Worm (Caenorhabditis elegans) whole organism, mixed stage, embryonic: ENCODE measurements around the gene C14E2.4.

Experiments
- bed-3 ChIP-seq: fragments of 200-800 bp; sonication (Bioruptor generic); optimal IDR thresholded peaks from 3 replicates; lab custom pipeline; 2018; ENCODE audit warnings: mild to moderate bottlenecking, missing genetic modification characterization, moderate library complexity, missing compliant biosample characterization
- blmp-1 ChIP-seq: fragments of 150-350 bp; optimal IDR thresholded peaks from 2 replicates; lab custom pipeline; 2014; ENCODE audit warnings: missing biosample characterization, missing genetic modification characterization
- ceh-39 ChIP-seq: fragments of 150-350 bp; optimal IDR thresholded peaks from 2 replicates; lab custom pipeline; 2014; ENCODE audit warnings: missing biosample characterization, missing genetic modification characterization
- ceh-43 ChIP-seq: fragments of 200-800 bp; sonication (Bioruptor generic); optimal IDR thresholded peaks from 2 replicates; lab custom pipeline; 2018; ENCODE audit warnings: mild to moderate bottlenecking, missing genetic modification characterization, moderate library complexity, missing compliant biosample characterization
- ceh-83 ChIP-seq: fragments of 200-800 bp; sonication (Bioruptor generic); optimal IDR thresholded peaks from 2 replicates; lab custom pipeline; 2018; ENCODE audit warnings: mild to moderate bottlenecking, missing genetic modification characterization, missing compliant biosample characterization
- ces-1 ChIP-seq: fragments of 150-350 bp; optimal IDR thresholded peaks from 2 replicates; lab custom pipeline; 2014; ENCODE audit warnings: missing biosample characterization, missing genetic modification reagents, missing genetic modification characterization
- cnd-1 ChIP-seq: fragments of 200-800 bp; sonication (Bioruptor generic); optimal IDR thresholded peaks from 2 replicates; lab custom pipeline; 2018; ENCODE audit warnings: mild to moderate bottlenecking, missing genetic modification characterization, missing compliant biosample characterization
- drap-1 ChIP-seq: fragments of 200-800 bp; sonication (Bioruptor generic); optimal IDR thresholded peaks from 3 replicates; lab custom pipeline; 2018; ENCODE audit warnings: mild to moderate bottlenecking, missing genetic modification characterization, missing compliant biosample characterization
- elt-1 ChIP-seq: sonication (generic microtip); optimal IDR thresholded peaks from 2 replicates; lab custom pipeline; 2017; ENCODE audit warnings: missing genetic modification characterization, mild to moderate bottlenecking, missing compliant biosample characterization, antibody characterized with exemption, moderate library complexity, borderline replicate concordance; ENCODE audit not compliant: insufficient read depth
- elt-3 ChIP-seq: fragments of 150-350 bp; optimal IDR thresholded peaks from 2 replicates; lab custom pipeline; 2014; ENCODE audit warnings: missing biosample characterization, missing genetic modification characterization
- flh-1 ChIP-seq: fragments of 200-800 bp; sonication (Bioruptor generic); optimal IDR thresholded peaks from 2 replicates; lab custom pipeline; 2018; ENCODE audit warnings: mild to moderate bottlenecking, missing genetic modification characterization, moderate library complexity, missing compliant biosample characterization
- lin-13 ChIP-seq: fragments of 150-350 bp; optimal IDR thresholded peaks from 2 replicates; lab custom pipeline; 2014; ENCODE audit warnings: missing biosample characterization, missing genetic modification characterization
- lin-32 ChIP-seq: fragments of 200-800 bp; sonication (Bioruptor generic); optimal IDR thresholded peaks from 2 replicates; lab custom pipeline; 2018; ENCODE audit warnings: mild to moderate bottlenecking, missing genetic modification characterization, missing compliant biosample characterization
- lsy-2 ChIP-seq: fragments of 150-350 bp; optimal IDR thresholded peaks from 2 replicates; lab custom pipeline; 2014; ENCODE audit warnings: missing biosample characterization, missing genetic modification characterization
- mab-5 ChIP-seq: fragments of 150-350 bp; optimal IDR thresholded peaks from 2 replicates; lab custom pipeline; 2014; ENCODE audit warnings: missing biosample characterization, missing genetic modification characterization
- nhr-12 ChIP-seq: fragments of 150-350 bp; optimal IDR thresholded peaks from 2 replicates; lab custom pipeline; 2014; ENCODE audit warnings: missing biosample characterization, missing genetic modification characterization
- nhr-2 ChIP-seq: fragments of 150-350 bp; optimal IDR thresholded peaks from 2 replicates; lab custom pipeline; 2014; ENCODE audit warnings: missing biosample characterization, missing genetic modification characterization
- nhr-237 ChIP-seq: fragments of 150-350 bp; optimal IDR thresholded peaks from 2 replicates; lab custom pipeline; 2014; ENCODE audit warnings: missing biosample characterization, missing genetic modification characterization
- nhr-28 ChIP-seq: fragments of 150-350 bp; optimal IDR thresholded peaks from 2 replicates; lab custom pipeline; 2014; ENCODE audit warnings: missing biosample characterization, missing genetic modification characterization
- nhr-76 ChIP-seq: sonication (generic microtip); optimal IDR thresholded peaks from 2 replicates; lab custom pipeline; 2017; ENCODE audit warnings: missing biosample characterization, missing genetic modification characterization
- pha-4 ChIP-seq: fragments of 150-350 bp; optimal IDR thresholded peaks from 2 replicates; lab custom pipeline; 2018; ENCODE audit warnings: missing biosample characterization, missing genetic modification reagents, missing genetic modification characterization
- sem-2 ChIP-seq: fragments of 200-800 bp; sonication (Bioruptor generic); optimal IDR thresholded peaks from 2 replicates; lab custom pipeline; 2018; ENCODE audit warnings: mild to moderate bottlenecking, missing genetic modification characterization, missing compliant biosample characterization
- snpc-4 ChIP-seq: fragments of 150-350 bp; optimal IDR thresholded peaks from 2 replicates; lab custom pipeline; 2014; ENCODE audit warnings: missing biosample characterization, missing genetic modification characterization
- sptf-1 ChIP-seq: sonication (generic microtip); optimal IDR thresholded peaks from 2 replicates; lab custom pipeline; 2017; ENCODE audit warnings: mild to moderate bottlenecking, missing genetic modification characterization, moderate library complexity, missing compliant biosample characterization
- tbx-8 ChIP-seq: fragments of 200-800 bp; sonication (Bioruptor generic); optimal IDR thresholded peaks from 2 replicates; lab custom pipeline; 2018; ENCODE audit warnings: mild to moderate bottlenecking, missing genetic modification characterization, moderate library complexity, missing compliant biosample characterization
- unc-120 ChIP-seq: sonication (generic microtip); optimal IDR thresholded peaks from 2 replicates; lab custom pipeline; 2017; ENCODE audit warnings: missing genetic modification characterization, missing compliant biosample characterization; ENCODE audit not compliant: poor library complexity, severe bottlenecking
- unc-39 ChIP-seq: fragments of 150-350 bp; optimal IDR thresholded peaks from 2 replicates; lab custom pipeline; 2014; ENCODE audit warnings: missing biosample characterization, missing genetic modification characterization
- unc-62 ChIP-seq: fragments of 150-350 bp; optimal IDR thresholded peaks from 2 replicates; lab custom pipeline; 2014; ENCODE audit warnings: missing biosample characterization, missing genetic modification reagents, missing genetic modification characterization
- zip-8 ChIP-seq: fragments of 150-350 bp; optimal IDR thresholded peaks from 2 replicates; lab custom pipeline; 2014; ENCODE audit warnings: missing biosample characterization, missing genetic modification characterization

Gene C14E2.4

ce11 chrX:1825290-1825832 is 4.2 kb upstream of the C14E2.4 start, which contains the start of gene C14E2.5:
Gene C14E2.5 (minus strand): TSS chrX:1825340.
- no peak for TF ChIP-seq unc-62 (GFP tag; lab: Kevin White, UChicago)
- no peak for TF ChIP-seq pha-4
- TF ChIP-seq nhr-237: no peak
- no peak for TF ChIP-seq lin-13 (tag; lab: Kevin White, UChicago)
- TF ChIP-seq sptf-1: no peak
- no peak for TF ChIP-seq elt-1 (tag; lab: Kevin White, UChicago)
- no peak for TF ChIP-seq mab-5
- TF ChIP-seq ces-1 (GFP tag; lab: Kevin White, UChicago): no peak
- TF ChIP-seq nhr-2: no peak
- no peak for TF ChIP-seq nhr-12 (tag; lab: Kevin White, UChicago)
- TF ChIP-seq tbx-8 (GFP tag; lab: Kevin White, UChicago): no peak
- no peak for TF ChIP-seq bed-3 (GFP tag; lab: Kevin White, UChicago)
- no peak for TF ChIP-seq drap-1 (GFP tag; lab: Kevin White, UChicago)
- no peak for TF ChIP-seq zip-8 (tag; lab: Kevin White, UChicago)

ce11 chrX:1816106-1816505 is 5.0 kb downstream of the C14E2.4 start, which contains the start of gene C14E2.7:
Gene C14E2.7 (plus strand): TSS chrX:1816406.
- TF ChIP-seq cnd-1 (tag; lab: Kevin White, UChicago): no peak
- TF ChIP-seq pha-4: no peak
- no peak for TF ChIP-seq snpc-4
- TF ChIP-seq drap-1 (GFP tag; lab: Kevin White, UChicago): no peak
- TF ChIP-seq nhr-12 (tag; lab: Kevin White, UChicago): no peak
- no peak for TF ChIP-seq elt-1 (tag; lab: Kevin White, UChicago)
- TF ChIP-seq ceh-43: no peak
- TF ChIP-seq nhr-28: no peak
- TF ChIP-seq sem-2 (GFP tag; lab: Kevin White, UChicago): no peak
- TF ChIP-seq bed-3 (GFP tag; lab: Kevin White, UChicago): no peak
- TF ChIP-seq unc-120: no peak
- TF ChIP-seq lin-13 (tag; lab: Kevin White, UChicago): no peak
- no peak for TF ChIP-seq flh-1 (GFP tag; lab: Kevin White, UChicago)
- no peak for TF ChIP-seq ces-1 (GFP tag; lab: Kevin White, UChicago)
- no peak for TF ChIP-seq ceh-39 (tag; lab: Kevin White, UChicago)
- no peak for TF ChIP-seq nhr-237
- TF ChIP-seq ceh-83 (GFP tag; lab: Kevin White, UChicago): no peak
- TF ChIP-seq zip-8 (tag; lab: Kevin White, UChicago): no peak
- TF ChIP-seq unc-39 (tag; lab: Kevin White, UChicago): no peak
- no peak for TF ChIP-seq mab-5

ce11 chrX:1811436-1811835 is 9.7 kb downstream of the C14E2.4 start, which contains the start of gene C14E2.3:
Gene C14E2.3 (minus strand): TSS chrX:1811536.
- TF ChIP-seq unc-39 (tag; lab: Kevin White, UChicago) (no peak), elt-3 (tag; lab: Kevin White, UChicago) (no peak), flh-1 (GFP tag; lab: Kevin White, UChicago) (no peak), sem-2 (GFP tag; lab: Kevin White, UChicago) (no peak)

- TF ChIP-seq cnd-1 (tag; lab: Kevin White, UChicago) (peak; percentile 94), unc-39 (tag; lab: Kevin White, UChicago) (no peak), lin-32 (GFP tag; lab: Kevin White, UChicago) (peak; percentile 87), lsy-2 (tag; lab: Kevin White, UChicago) (no peak)
- TF ChIP-seq, all 35 proteins: peak for 2
Measured at ce11 chrX:1800980-1801506, 20.1 kb downstream of the C14E2.4 start, which contains the start of gene C14E2.11. Gene C14E2.11 (plus strand): TSS chrX:1801456.

- TF ChIP-seq nhr-76 (no peak), blmp-1 (tag; lab: Kevin White, UChicago) (no peak)
Measured at ce11 chrX:1798543-1798942, 22.6 kb downstream of the C14E2.4 start.

ce11 chrX:1796067-1796466 is 25.1 kb downstream of the C14E2.4 start:
- TF ChIP-seq tbx-8 (GFP tag; lab: Kevin White, UChicago): no peak
